Fruit fly (Drosophila melanogaster) whole organism, adult: Measurements from ENCODE around the gene dysc.

ENCODE experiments used
- CG5204 ChIP-seq: fragments of 200-800 bp; sonication (Bioruptor generic); optimal IDR thresholded peaks from 2 replicates; lab custom pipeline; 2016; ENCODE audit warnings: missing biosample characterization, missing genetic modification characterization
- Clk ChIP-seq: fragments of 200-800 bp; sonication (Bioruptor generic); optimal IDR thresholded peaks from 2 replicates; lab custom pipeline; 2017; ENCODE audit warnings: missing biosample characterization, missing genetic modification characterization
- Crg-1 ChIP-seq: fragments of 200-800 bp; sonication (Bioruptor generic); optimal IDR thresholded peaks from 2 replicates; lab custom pipeline; 2016; ENCODE audit warnings: missing biosample characterization, missing genetic modification characterization
- cic ChIP-seq: fragments of 200-800 bp; sonication (Bioruptor generic); optimal IDR thresholded peaks from 2 replicates; lab custom pipeline; 2017; ENCODE audit warnings: missing biosample characterization, mild to moderate bottlenecking, missing genetic modification characterization, moderate library complexity

DNA sequence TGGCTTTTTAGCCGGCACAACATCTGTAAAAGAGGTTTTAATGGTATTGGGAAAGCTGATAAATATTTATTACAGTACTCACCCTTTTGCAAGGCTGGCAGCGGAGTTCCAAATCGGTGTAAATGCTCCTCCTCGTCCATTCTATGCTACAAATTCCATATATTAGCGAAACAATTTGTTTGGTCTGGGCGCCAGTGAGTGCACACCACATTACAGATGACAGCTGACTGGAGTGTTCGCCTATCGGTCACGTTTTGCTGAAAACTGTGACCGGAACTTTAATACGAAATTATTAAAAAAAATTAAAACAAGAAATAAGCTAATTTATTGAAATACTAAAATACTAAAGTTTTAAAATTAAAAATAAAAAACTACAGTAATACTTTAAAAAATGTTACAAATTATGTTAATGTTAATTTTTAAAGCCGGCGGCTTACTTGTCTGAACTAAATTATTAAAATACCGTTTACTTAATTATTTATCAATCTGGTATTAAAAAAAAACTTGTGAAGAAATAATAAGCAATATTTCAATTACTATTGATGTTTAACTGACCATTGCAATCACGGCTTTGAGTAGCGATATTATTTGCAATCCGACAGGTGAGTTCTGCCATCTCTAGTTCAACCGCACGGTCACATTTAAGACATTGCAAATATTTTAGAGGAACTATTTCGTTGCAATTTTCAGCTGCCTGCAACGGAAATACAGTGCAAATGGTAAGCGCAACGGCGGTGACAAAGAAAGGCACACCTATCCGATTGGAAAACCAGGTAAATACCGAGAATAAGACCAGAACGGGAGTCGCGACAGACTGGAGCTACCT lies 25.9 kb upstream of the dysc start, which contains the start of the genes CG8833 and DCTN1-p150:
- TF ChIP-seq cic (GFP tag; lab: Kevin White, UChicago) (no peak), CG5204 (no peak), Clk (GFP tag; lab: Kevin White, UChicago) (no peak), Crg-1 (GFP tag; lab: Kevin White, UChicago) (no peak)
